Fruit fly (Drosophila melanogaster): ENCODE data around the gene sloth2.

dm6 chrX:6973340-6973739 is 37.8 kb upstream of the sloth2 start, which contains the start of gene CG3040:
- TF ChIP-seq fd102C (GFP tag; optimal IDR thresholded peaks at IDR 0.05), result no peak
- peak; percentile 57 for TF ChIP-seq stwl (tag; optimal IDR thresholded peaks at IDR 0.05)
- TF ChIP-seq CG7372 (GFP tag; IDR thresholded peaks at IDR 0.05), result no peak
- no peak for TF ChIP-seq CG31365 (tag; optimal IDR thresholded peaks at IDR 0.05)
- peak; percentile 51 for TF ChIP-seq CG12391 (tag; optimal IDR thresholded peaks at IDR 0.05)
- no peak for TF ChIP-seq nerfin-1 (tag; optimal IDR thresholded peaks at IDR 0.05)
- no peak for TF ChIP-seq CG4707 (GFP tag; optimal IDR thresholded peaks at IDR 0.05)
